Worm (Caenorhabditis elegans) whole organism, L3 larva: ENCODE measurements around the gene cogc-6.

Experiments
- ZK546.5 ChIP-seq: sonication (generic microtip); optimal IDR thresholded peaks from 2 replicates; lab custom pipeline; 2017; ENCODE audit warnings: missing biosample characterization, missing genetic modification characterization
- aly-2 ChIP-seq: fragments of 150-350 bp; optimal IDR thresholded peaks from 2 replicates; lab custom pipeline; 2014; ENCODE audit warnings: missing biosample characterization, missing genetic modification characterization
- ama-1 ChIP-seq: fragments of 150-350 bp; optimal IDR thresholded peaks from 2 replicates; lab custom pipeline; 2018
- ceh-28 ChIP-seq: fragments of 150-350 bp; optimal IDR thresholded peaks from 2 replicates; lab custom pipeline; 2014; ENCODE audit warnings: missing biosample characterization, missing genetic modification reagents, missing genetic modification characterization
- ceh-9 ChIP-seq: sonication (generic microtip); optimal IDR thresholded peaks from 2 replicates; lab custom pipeline; 2018; ENCODE audit warnings: missing biosample characterization, missing genetic modification characterization
- daf-12 ChIP-seq: fragments of 150-350 bp; optimal IDR thresholded peaks from 2 replicates; lab custom pipeline; 2014; ENCODE audit warnings: missing biosample characterization, missing genetic modification reagents, missing genetic modification characterization
- egl-27 ChIP-seq: sonication (generic microtip); optimal IDR thresholded peaks from 4 replicates; lab custom pipeline; 2017; ENCODE audit warnings: missing biosample characterization, missing genetic modification reagents, missing genetic modification characterization
- egl-5 ChIP-seq: fragments of 150-350 bp; optimal IDR thresholded peaks from 2 replicates; lab custom pipeline; 2017; ENCODE audit warnings: missing biosample characterization, missing genetic modification reagents, missing genetic modification characterization, inconsistent platforms
- elt-2 ChIP-seq: sonication (generic microtip); optimal IDR thresholded peaks from 2 replicates; lab custom pipeline; 2016; ENCODE audit warnings: missing genetic modification reagents, mild to moderate bottlenecking, missing genetic modification characterization, missing compliant biosample characterization
- elt-3 ChIP-seq, 3 experiments: fragments of 150-350 bp in 1 of 3; sonication (generic microtip) in 2 of 3; optimal IDR thresholded peaks; 2 replicates in 2 of 3; 4 replicates in 1 of 3; lab custom pipeline; 2014 to 2017; ENCODE audit warnings: missing biosample characterization in 3 of 3, missing genetic modification characterization in 3 of 3
- eor-1 ChIP-seq, 2 experiments: fragments of 150-350 bp; optimal IDR thresholded peaks; 2 replicates each; lab custom pipeline; 2014 to 2018; ENCODE audit warnings: missing biosample characterization in 2 of 2, missing genetic modification characterization in 2 of 2
- fkh-10 ChIP-seq: sonication (generic microtip); optimal IDR thresholded peaks from 2 replicates; lab custom pipeline; 2017; ENCODE audit warnings: missing biosample characterization, missing genetic modification reagents, missing genetic modification characterization
- fos-1 ChIP-seq: fragments of 150-350 bp; optimal IDR thresholded peaks from 2 replicates; lab custom pipeline; 2014; ENCODE audit warnings: missing biosample characterization, missing genetic modification characterization
- jun-1 ChIP-seq: fragments of 150-350 bp; optimal IDR thresholded peaks from 2 replicates; lab custom pipeline; 2014; ENCODE audit warnings: missing biosample characterization, missing genetic modification reagents, missing genetic modification characterization
- lin-15B ChIP-seq: fragments of 150-350 bp; optimal IDR thresholded peaks from 2 replicates; lab custom pipeline; 2014; ENCODE audit warnings: missing biosample characterization, missing genetic modification characterization
- mml-1 ChIP-seq: fragments of 150-350 bp; sonication (generic microtip); optimal IDR thresholded peaks from 3 replicates; lab custom pipeline; 2014; ENCODE audit warnings: missing biosample characterization, missing genetic modification characterization
- nfya-1 ChIP-seq: sonication (generic microtip); optimal IDR thresholded peaks from 2 replicates; lab custom pipeline; 2017; ENCODE audit warnings: missing genetic modification characterization, mild to moderate bottlenecking, missing compliant biosample characterization, antibody characterized with exemption, moderate library complexity; ENCODE audit not compliant: insufficient read depth
- nhr-11 ChIP-seq: fragments of 150-350 bp; optimal IDR thresholded peaks from 2 replicates; lab custom pipeline; 2014; ENCODE audit warnings: missing biosample characterization, missing genetic modification characterization
- nhr-12 ChIP-seq: fragments of 150-350 bp; optimal IDR thresholded peaks from 2 replicates; lab custom pipeline; 2014; ENCODE audit warnings: missing biosample characterization, missing genetic modification characterization
- nhr-23 ChIP-seq: fragments of 150-350 bp; optimal IDR thresholded peaks from 2 replicates; lab custom pipeline; 2014; ENCODE audit warnings: missing biosample characterization, missing genetic modification reagents, missing genetic modification characterization
- nhr-237 ChIP-seq: fragments of 150-350 bp; optimal IDR thresholded peaks from 2 replicates; lab custom pipeline; 2014; ENCODE audit warnings: missing biosample characterization, missing genetic modification characterization
- nhr-28 ChIP-seq: fragments of 150-350 bp; optimal IDR thresholded peaks from 2 replicates; lab custom pipeline; 2014; ENCODE audit warnings: missing biosample characterization, missing genetic modification characterization
- nhr-67 ChIP-seq: fragments of 150-350 bp; optimal IDR thresholded peaks from 2 replicates; lab custom pipeline; 2014; ENCODE audit warnings: missing biosample characterization, missing genetic modification characterization
- nhr-76 ChIP-seq: fragments of 150-350 bp; sonication (generic microtip); optimal IDR thresholded peaks from 5 replicates; lab custom pipeline; 2014; ENCODE audit warnings: missing biosample characterization, missing genetic modification characterization
- nhr-77 ChIP-seq: fragments of 150-350 bp; optimal IDR thresholded peaks from 2 replicates; lab custom pipeline; 2014; ENCODE audit warnings: missing biosample characterization, missing genetic modification characterization
- pha-4 ChIP-seq: fragments of 150-350 bp; optimal IDR thresholded peaks from 2 replicates; lab custom pipeline; 2014; ENCODE audit warnings: missing biosample characterization, missing genetic modification reagents, missing genetic modification characterization
- pqm-1 ChIP-seq: fragments of 150-350 bp; optimal IDR thresholded peaks from 2 replicates; lab custom pipeline; 2017; ENCODE audit warnings: missing biosample characterization, missing genetic modification characterization, inconsistent platforms
- sea-2 ChIP-seq: fragments of 150-350 bp; sonication (generic microtip); optimal IDR thresholded peaks from 4 replicates; lab custom pipeline; 2014; ENCODE audit warnings: missing biosample characterization, missing genetic modification reagents, missing genetic modification characterization
- skn-1 ChIP-seq: fragments of 150-350 bp; optimal IDR thresholded peaks from 2 replicates; lab custom pipeline; 2014; ENCODE audit warnings: missing biosample characterization, missing genetic modification characterization
- snpc-4 ChIP-seq: fragments of 150-350 bp; optimal IDR thresholded peaks from 2 replicates; lab custom pipeline; 2014; ENCODE audit warnings: missing biosample characterization, missing genetic modification characterization
- tbx-2 ChIP-seq: sonication (generic microtip); optimal IDR thresholded peaks from 2 replicates; lab custom pipeline; 2016; ENCODE audit warnings: mild to moderate bottlenecking, missing genetic modification characterization, missing compliant biosample characterization
- unc-62 ChIP-seq: fragments of 150-350 bp; sonication (generic microtip); optimal IDR thresholded peaks from 4 replicates; lab custom pipeline; 2014; ENCODE audit warnings: missing biosample characterization, missing genetic modification reagents, missing genetic modification characterization
- zag-1 ChIP-seq: fragments of 150-350 bp; optimal IDR thresholded peaks from 2 replicates; lab custom pipeline; 2014; ENCODE audit warnings: missing biosample characterization, missing genetic modification characterization
- ztf-11 ChIP-seq: fragments of 150-350 bp; optimal IDR thresholded peaks from 2 replicates; lab custom pipeline; 2014; ENCODE audit warnings: missing biosample characterization, missing genetic modification characterization

The cogc-6 gene

DNA sequence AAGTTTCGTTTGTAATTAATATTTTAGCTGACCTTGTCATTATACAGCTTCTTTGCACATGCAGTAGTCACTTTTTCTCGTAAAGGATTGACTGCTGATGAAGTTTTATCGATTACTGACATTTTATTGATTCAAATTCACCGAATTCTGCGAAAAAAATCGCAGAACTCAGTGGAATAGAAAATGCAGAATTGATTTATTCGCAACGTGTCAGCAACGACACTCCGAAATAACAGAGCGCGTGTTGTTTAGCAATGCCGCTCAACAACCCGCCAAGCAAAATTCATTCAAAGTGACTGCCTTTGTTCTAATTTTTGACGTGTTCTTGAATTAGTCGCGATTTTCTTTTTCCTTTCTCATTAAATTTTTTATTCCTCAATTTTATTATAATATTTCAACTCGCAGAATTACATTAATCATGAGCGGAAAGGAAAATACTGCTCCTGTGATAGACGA, at the start of gene cogc-6, which contains the start of gene air-1:
TSS of gene cogc-6 (minus strand) at position 234 of the 456 bp plus-strand sequence.
TSS of gene air-1 (plus strand) at position 406 of the 456 bp plus-strand sequence.
- TF ChIP-seq zag-1 (tag; lab: Kevin White, UChicago) (no peak), nfya-1 (peak; percentile 41), unc-62 (GFP tag; lab: Kevin White, UChicago) (no peak), nhr-23 (tag; lab: Kevin White, UChicago) (peak; percentile 35), sea-2 (no peak), nhr-76 (tag; lab: Kevin White, UChicago) (no peak), snpc-4 (tag; lab: Kevin White, UChicago) (peak; percentile 53), nhr-237 (tag; lab: Kevin White, UChicago) (no peak), nhr-77 (tag; lab: Kevin White, UChicago) (no peak), lin-15B (tag; lab: Kevin White, UChicago) (peak; percentile 25), nhr-12 (tag; lab: Kevin White, UChicago) (no peak), tbx-2 (tag; lab: Kevin White, UChicago) (no peak), ama-1 (no peak), eor-1 (tag; optimal IDR thresholded peaks at IDR 0.05; lab: Kevin White, UChicago) (no peak), fkh-10 (no peak), fos-1 (tag; lab: Kevin White, UChicago) (no peak), nhr-11 (tag; lab: Kevin White, UChicago) (no peak), pha-4 (peak; percentile 43), ceh-28 (tag; lab: Kevin White, UChicago) (peak; percentile 60)

DNA sequence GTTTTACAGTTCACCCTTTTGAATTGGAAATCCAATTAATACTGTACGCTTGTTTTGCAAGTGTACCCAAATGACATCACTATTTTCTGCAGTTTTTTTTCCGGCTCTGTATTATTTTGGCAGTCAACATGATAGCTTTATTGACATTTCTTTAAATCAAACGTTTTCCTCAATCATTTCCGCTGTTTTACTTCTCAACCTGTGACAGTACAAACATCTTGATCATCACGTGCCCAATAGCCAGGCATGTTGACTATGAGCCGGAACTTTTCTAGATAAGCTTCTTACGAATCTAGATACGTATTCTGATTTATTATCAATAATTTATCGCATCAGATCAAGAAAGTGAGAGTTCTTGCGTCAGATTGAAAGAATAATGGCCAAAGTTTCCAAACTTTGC, 48.8 kb upstream of the cogc-6 start:
- TF ChIP-seq pqm-1 (tag; lab: Kevin White, UChicago) (peak; percentile 75), pha-4 (peak; percentile 57), eor-1 (tag; optimal IDR thresholded peaks at IDR 0.05; lab: Kevin White, UChicago) (no peak), elt-2 (tag; lab: Kevin White, UChicago) (peak; percentile 85), jun-1 (tag; lab: Kevin White, UChicago) (peak; percentile 24), nhr-12 (tag; lab: Kevin White, UChicago) (no peak)

DNA sequence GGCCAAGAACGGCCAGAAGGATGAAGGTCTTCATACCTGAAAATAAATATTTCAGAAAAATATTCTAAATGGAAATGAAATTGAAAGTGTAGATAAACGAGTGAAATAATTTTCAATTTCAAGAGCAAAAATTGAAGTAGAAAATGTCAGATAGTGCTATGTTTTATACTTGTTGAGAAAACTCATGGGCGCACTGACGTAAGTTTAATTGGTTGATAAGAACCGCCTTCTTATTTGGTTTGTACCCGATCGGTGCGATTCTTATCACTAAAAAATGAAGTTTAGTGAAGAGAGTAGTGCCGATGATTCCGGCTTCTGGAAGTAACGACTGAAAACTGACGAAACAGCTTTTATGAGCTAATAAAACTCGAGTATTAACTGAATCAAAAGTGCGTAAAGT, 47.8 kb upstream of the cogc-6 start, which contains the start of the genes asp-6 and asp-12:
TSS of gene asp-6 (minus strand) at position 36 of the 400 bp plus-strand sequence.
TSS of gene asp-12 (plus strand) at position 309 of the 400 bp plus-strand sequence.
- TF ChIP-seq jun-1 (tag; lab: Kevin White, UChicago) (peak; percentile 26), pha-4 (peak; percentile 38), elt-2 (tag; lab: Kevin White, UChicago) (peak; percentile 92), pqm-1 (tag; lab: Kevin White, UChicago) (peak; percentile 80), egl-5 (tag; lab: Kevin White, UChicago) (no peak), nhr-28 (tag; lab: Kevin White, UChicago) (no peak), skn-1 (no peak), ZK546.5 (tag; lab: Kevin White, UChicago) (no peak), ceh-9 (tag; lab: Kevin White, UChicago) (no peak), fkh-10 (no peak), fos-1 (tag; lab: Kevin White, UChicago) (peak; percentile 3), eor-1 (tag; optimal IDR thresholded peaks at IDR 0.05; lab: Kevin White, UChicago) (no peak)

DNA sequence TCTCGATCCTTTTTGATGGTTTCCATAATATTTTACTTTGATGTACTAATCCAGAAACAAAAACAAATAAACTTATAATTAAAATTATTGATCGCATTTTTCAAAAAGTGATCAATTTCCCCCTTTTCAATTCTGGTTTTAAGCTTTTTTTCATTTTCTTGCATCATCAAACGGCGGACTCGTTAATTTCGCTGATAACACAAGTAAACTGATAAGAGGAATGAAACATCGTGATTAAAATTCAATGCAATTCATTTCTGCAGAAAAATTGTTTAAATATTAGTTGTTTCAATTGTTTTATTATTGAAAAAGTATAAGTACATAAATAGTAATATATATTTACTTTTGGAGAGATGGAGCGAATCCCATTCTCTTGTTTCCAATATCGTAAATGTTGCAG, 46.2 kb upstream of the cogc-6 start:
- TF ChIP-seq daf-12 (tag; lab: Kevin White, UChicago): no peak
- peak; percentile 5 for TF ChIP-seq skn-1
- TF ChIP-seq egl-5 (tag; lab: Kevin White, UChicago): no peak
- TF ChIP-seq nhr-12 (tag; lab: Kevin White, UChicago): no peak
- no peak for TF ChIP-seq nhr-67 (tag; lab: Kevin White, UChicago)
- TF ChIP-seq zag-1 (tag; lab: Kevin White, UChicago): no peak
- peak; percentile 96 for TF ChIP-seq elt-2 (tag; lab: Kevin White, UChicago)
- TF ChIP-seq nhr-23 (tag; lab: Kevin White, UChicago): no peak
- TF ChIP-seq elt-3 (tag; optimal IDR thresholded peaks at IDR 0.05; lab: Kevin White, UChicago): no peak
- TF ChIP-seq mml-1: no peak
- peak; percentile 55 for TF ChIP-seq nhr-77 (tag; lab: Kevin White, UChicago)
- TF ChIP-seq pqm-1 (tag; lab: Kevin White, UChicago): peak; percentile 91
- TF ChIP-seq ama-1: no peak
- no peak for TF ChIP-seq nhr-11 (tag; lab: Kevin White, UChicago)
- no peak for TF ChIP-seq fos-1 (tag; lab: Kevin White, UChicago)
- peak; percentile 43 for TF ChIP-seq jun-1 (tag; lab: Kevin White, UChicago)
- no peak for TF ChIP-seq aly-2 (tag; lab: Kevin White, UChicago)
- no peak for TF ChIP-seq egl-27 (tag; lab: Kevin White, UChicago)
- no peak for TF ChIP-seq ztf-11 (tag; lab: Kevin White, UChicago)
